Worm (Caenorhabditis elegans): ENCODE measurements around the gene epg-9.

Gene epg-9

ce11 chrIV:2561358-2561757 lies 39.6 kb upstream of the epg-9 start, which contains the start of gene Y69A2AR.46:
TSS of gene Y69A2AR.46 (plus strand) at chrIV:2561658.
- TF ChIP-seq sox-4 (tag; optimal IDR thresholded peaks at IDR 0.05): no peak
- no peak for TF ChIP-seq pax-3 (tag; optimal IDR thresholded peaks at IDR 0.05)
- no peak for TF ChIP-seq unc-62 (GFP tag; optimal IDR thresholded peaks at IDR 0.05)
- no peak for TF ChIP-seq isw-1 (GFP tag; IDR thresholded peaks at IDR 0.05)
- TF ChIP-seq ceh-8 (GFP tag; optimal IDR thresholded peaks at IDR 0.05): no peak
- no peak for TF ChIP-seq nhr-71 (tag; optimal IDR thresholded peaks at IDR 0.05)
- TF ChIP-seq unc-130 (tag; optimal IDR thresholded peaks at IDR 0.05): no peak
- TF ChIP-seq elt-2 (tag; optimal IDR thresholded peaks at IDR 0.05): no peak
- TF ChIP-seq unc-98 (GFP tag; IDR thresholded peaks at IDR 0.05): no peak
- TF ChIP-seq lin-35 (GFP tag; optimal IDR thresholded peaks at IDR 0.05): no peak
- no peak for TF ChIP-seq nhr-19 (GFP tag; conservative IDR thresholded peaks at IDR 0.05)
- TF ChIP-seq nhr-77 (tag; optimal IDR thresholded peaks at IDR 0.05): no peak
- TF ChIP-seq egl-27 (tag; optimal IDR thresholded peaks at IDR 0.05): no peak
- TF ChIP-seq nhr-85 (tag): no peak
- TF ChIP-seq F16B12.6 (tag; optimal IDR thresholded peaks at IDR 0.05): no peak

ce11 chrIV:2562071-2562470 lies 38.9 kb upstream of the epg-9 start, which contains the start of gene Y69A2AR.50:
TSS of gene Y69A2AR.50 (plus strand) at chrIV:2562371.
- no peak for TF ChIP-seq efl-3 (GFP tag; optimal IDR thresholded peaks at IDR 0.05)
- TF ChIP-seq vab-15 (tag; optimal IDR thresholded peaks at IDR 0.05): no peak
- no peak for TF ChIP-seq ceh-63 (GFP tag; optimal IDR thresholded peaks at IDR 0.05)
- no peak for TF ChIP-seq ets-5 (GFP tag; IDR thresholded peaks at IDR 0.05)
- TF ChIP-seq nhr-85 (tag): no peak
- TF ChIP-seq swsn-7 (tag; optimal IDR thresholded peaks at IDR 0.05): no peak
- TF ChIP-seq lsy-2 (tag; optimal IDR thresholded peaks at IDR 0.05): no peak
- TF ChIP-seq ceh-90 (tag; optimal IDR thresholded peaks at IDR 0.05): no peak
- no peak for TF ChIP-seq skn-1 (tag; optimal IDR thresholded peaks at IDR 0.05)

ce11 chrIV:2563969-2564368 lies 37.0 kb upstream of the epg-9 start, which contains the start of gene Y69A2AR.24:
TSS of gene Y69A2AR.24 (minus strand) at chrIV:2564069.
- TF ChIP-seq sptf-1 (tag; optimal IDR thresholded peaks at IDR 0.05) (no peak), ceh-90 (tag; optimal IDR thresholded peaks at IDR 0.05) (no peak), ztf-11 (tag; optimal IDR thresholded peaks at IDR 0.05) (no peak), nhr-19 (GFP tag; conservative IDR thresholded peaks at IDR 0.05) (no peak), elt-3 (tag; optimal IDR thresholded peaks at IDR 0.05) (no peak), elt-2 (tag; optimal IDR thresholded peaks at IDR 0.05) (no peak), ama-1 (optimal IDR thresholded peaks at IDR 0.05) (no peak), zip-4 (GFP tag; optimal IDR thresholded peaks at IDR 0.05) (no peak), sox-4 (tag; optimal IDR thresholded peaks at IDR 0.05) (no peak), egl-27 (tag; optimal IDR thresholded peaks at IDR 0.05) (no peak), blmp-1 (tag; optimal IDR thresholded peaks at IDR 0.05) (no peak), unc-86 (tag; optimal IDR thresholded peaks at IDR 0.05) (no peak), nhr-76 (tag; optimal IDR thresholded peaks at IDR 0.05) (no peak)

DNA sequence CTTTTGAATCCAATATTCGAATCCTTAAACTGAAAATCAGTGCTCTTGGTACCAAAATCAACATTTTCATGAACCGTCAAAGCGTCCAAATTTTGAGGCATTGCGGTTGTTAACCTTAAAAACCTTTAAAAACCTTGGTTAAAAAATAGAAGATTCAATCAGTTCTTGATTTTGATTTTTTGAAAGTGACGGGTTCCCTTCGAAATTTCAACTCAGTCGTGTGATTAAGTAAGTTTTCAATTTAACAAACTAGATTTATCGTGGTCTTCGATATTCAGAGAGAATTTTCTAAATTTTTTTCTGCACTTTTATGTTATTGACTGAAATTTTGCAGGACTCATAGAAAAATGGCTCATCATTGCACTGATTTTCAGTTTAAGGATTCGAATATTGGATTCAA lies 32.7 kb upstream of the epg-9 start, which contains the start of the genes Y69A2AR.25 and Y69A2AR.12:
TSS of gene Y69A2AR.25 (minus strand) at position 101 of the 400 bp plus-strand sequence.
TSS of gene Y69A2AR.12 (plus strand) at position 348 of the 400 bp plus-strand sequence.
- TF ChIP-seq nhr-76 (tag; optimal IDR thresholded peaks at IDR 0.05) (no peak), nhr-85 (tag) (no peak), fkh-8 (tag; optimal IDR thresholded peaks at IDR 0.05) (no peak), C16A3.4 (tag; optimal IDR thresholded peaks at IDR 0.05) (no peak), nhr-12 (tag; optimal IDR thresholded peaks at IDR 0.05) (no peak), F16B12.6 (tag; optimal IDR thresholded peaks at IDR 0.05) (no peak), mab-9 (GFP tag; IDR thresholded peaks at IDR 0.05) (no peak), ama-1 (optimal IDR thresholded peaks at IDR 0.05) (no peak), skn-1 (tag; optimal IDR thresholded peaks at IDR 0.05) (no peak), nhr-11 (tag; optimal IDR thresholded peaks at IDR 0.05) (no peak), Y116A8C.19 (tag; optimal IDR thresholded peaks at IDR 0.05; ENCODE audit: borderline replicate concordance) (no peak)

All from whole organism, L1 larva.